Fruit fly (Drosophila melanogaster) whole organism, embryonic: Measurements from ENCODE around the gene Nsun5.
A peak's percentile ranks its signal among the peaks of the same experiment; 100 is the strongest.

Experiments used
- ATbp ChIP-seq: fragments of 200-800 bp; sonication (Bioruptor generic); optimal IDR thresholded peaks from 2 replicates; lab custom pipeline; 2017; ENCODE audit warnings: missing biosample characterization, mild to moderate bottlenecking, missing genetic modification characterization, missing genetic modification reagents
- Abd-B ChIP-seq: fragments of 200-800 bp; sonication (Bioruptor generic); optimal IDR thresholded peaks from 2 replicates; lab custom pipeline; 2018; ENCODE audit warnings: missing biosample characterization, mild to moderate bottlenecking, missing genetic modification characterization, moderate library complexity
- Adf1 ChIP-seq: fragments of 200-800 bp; sonication (Bioruptor generic); IDR thresholded peaks from 2 replicates; pipeline ENCODE4 v1.3.6; 2022; ENCODE audit warnings: missing biosample characterization, missing genetic modification characterization
- Aef1 ChIP-seq: fragments of 200-800 bp; sonication (Bioruptor generic); IDR thresholded peaks from 3 replicates; pipeline ENCODE4 v1.3.6; 2022; ENCODE audit warnings: missing biosample characterization, missing genetic modification characterization
- Bteb2 ChIP-seq: fragments of 200-800 bp; sonication (Bioruptor generic); optimal IDR thresholded peaks from 2 replicates; lab custom pipeline; 2016; ENCODE audit warnings: missing biosample characterization, missing genetic modification characterization
- CG10274 ChIP-seq: fragments of 200-800 bp; sonication (Bioruptor generic); optimal IDR thresholded peaks from 3 replicates; lab custom pipeline; 2017; ENCODE audit warnings: missing biosample characterization, mild to moderate bottlenecking, missing genetic modification characterization
- CG10366 ChIP-seq: fragments of 200-800 bp; sonication (Bioruptor generic); IDR thresholded peaks from 2 replicates; pipeline ENCODE4 v1.3.6; 2022; ENCODE audit warnings: missing biosample characterization, missing genetic modification characterization
- CG10431 ChIP-seq: fragments of 200-800 bp; sonication (Bioruptor generic); optimal IDR thresholded peaks from 3 replicates; lab custom pipeline; 2018; ENCODE audit warnings: missing biosample characterization, mild to moderate bottlenecking, missing genetic modification characterization
- CG10462 ChIP-seq: fragments of 200-800 bp; sonication (Bioruptor generic); optimal IDR thresholded peaks from 2 replicates; lab custom pipeline; 2016; ENCODE audit warnings: missing biosample characterization, missing genetic modification characterization
- CG12155 ChIP-seq: fragments of 200-800 bp; sonication (Bioruptor generic); optimal IDR thresholded peaks from 3 replicates; lab custom pipeline; 2016; ENCODE audit warnings: missing biosample characterization, missing genetic modification characterization
- CG12219 ChIP-seq: fragments of 200-800 bp; sonication (Bioruptor generic); optimal IDR thresholded peaks from 3 replicates; lab custom pipeline; 2018; ENCODE audit warnings: missing biosample characterization, mild to moderate bottlenecking, missing genetic modification characterization
- CG12236 ChIP-seq: fragments of 200-800 bp; sonication (Bioruptor generic); optimal IDR thresholded peaks from 2 replicates; lab custom pipeline; 2016; ENCODE audit warnings: missing biosample characterization, missing genetic modification characterization
- CG15479 ChIP-seq: fragments of 200-800 bp; sonication (Bioruptor generic); optimal IDR thresholded peaks from 3 replicates; lab custom pipeline; 2019; ENCODE audit warnings: missing biosample characterization, mild to moderate bottlenecking, missing genetic modification characterization, moderate library complexity
- CG1603 ChIP-seq: fragments of 200-800 bp; sonication (Bioruptor generic); optimal IDR thresholded peaks from 2 replicates; lab custom pipeline; 2019; ENCODE audit warnings: missing biosample characterization, mild to moderate bottlenecking, missing genetic modification characterization, moderate library complexity
- CG16863 ChIP-seq: fragments of 200-800 bp; sonication (Bioruptor generic); optimal IDR thresholded peaks from 3 replicates; lab custom pipeline; 2016; ENCODE audit warnings: missing biosample characterization, missing genetic modification characterization
- CG17385 ChIP-seq: fragments of 200-800 bp; sonication (Bioruptor generic); optimal IDR thresholded peaks from 3 replicates; lab custom pipeline; 2018; ENCODE audit warnings: missing biosample characterization, mild to moderate bottlenecking, missing genetic modification characterization
- CG18599 ChIP-seq: fragments of 200-800 bp; sonication (Bioruptor generic); optimal IDR thresholded peaks from 3 replicates; lab custom pipeline; 2017; ENCODE audit warnings: missing biosample characterization, missing genetic modification characterization, mild to moderate bottlenecking, moderate library complexity, missing genetic modification reagents
- CG18619 ChIP-seq: fragments of 200-800 bp; sonication (Bioruptor generic); optimal IDR thresholded peaks from 3 replicates; lab custom pipeline; 2017; ENCODE audit warnings: missing biosample characterization, mild to moderate bottlenecking, missing genetic modification characterization
- CG2120 ChIP-seq: fragments of 200-800 bp; sonication (Bioruptor generic); optimal IDR thresholded peaks from 3 replicates; lab custom pipeline; 2016; ENCODE audit warnings: missing biosample characterization, missing genetic modification characterization
- CG2712 ChIP-seq: fragments of 200-800 bp; optimal IDR thresholded peaks from 3 replicates; lab custom pipeline; 2019; ENCODE audit warnings: missing biosample characterization, mild to moderate bottlenecking, missing genetic modification characterization, moderate library complexity
- CG34422 ChIP-seq: fragments of 200-800 bp; sonication (Bioruptor generic); IDR thresholded peaks from 3 replicates; pipeline ENCODE4 v1.3.6; 2022; ENCODE audit warnings: missing biosample characterization, missing genetic modification characterization
- CG4617 ChIP-seq: fragments of 200-800 bp; sonication (Bioruptor generic); optimal IDR thresholded peaks from 3 replicates; lab custom pipeline; 2016; ENCODE audit warnings: missing biosample characterization, missing genetic modification characterization, borderline replicate concordance
- CG4730 ChIP-seq: fragments of 200-800 bp; sonication (Bioruptor generic); IDR thresholded peaks from 2 replicates; pipeline ENCODE4 v1.3.6; 2022; ENCODE audit warnings: missing biosample characterization, missing genetic modification characterization
- CG4854 ChIP-seq: fragments of 200-800 bp; sonication (Bioruptor generic); optimal IDR thresholded peaks from 2 replicates; lab custom pipeline; 2016; ENCODE audit warnings: missing biosample characterization, missing genetic modification characterization, inconsistent platforms
- CG6765 ChIP-seq: fragments of 200-800 bp; sonication (Bioruptor generic); optimal IDR thresholded peaks from 3 replicates; lab custom pipeline; 2017; ENCODE audit warnings: missing biosample characterization, mild to moderate bottlenecking, missing genetic modification characterization
- CG7928 ChIP-seq: fragments of 200-800 bp; sonication (Bioruptor generic); optimal IDR thresholded peaks from 2 replicates; lab custom pipeline; 2017; ENCODE audit warnings: missing biosample characterization, mild to moderate bottlenecking, missing genetic modification characterization
- CG8281 ChIP-seq: fragments of 200-800 bp; sonication (Bioruptor generic); optimal IDR thresholded peaks from 2 replicates; lab custom pipeline; 2018; ENCODE audit warnings: missing biosample characterization, mild to moderate bottlenecking, missing genetic modification characterization, moderate library complexity
- CG8944 ChIP-seq: fragments of 200-800 bp; sonication (Bioruptor generic); optimal IDR thresholded peaks from 3 replicates; lab custom pipeline; 2016; ENCODE audit warnings: missing biosample characterization, missing genetic modification characterization
- CG9727 ChIP-seq: fragments of 200-800 bp; sonication (Bioruptor generic); optimal IDR thresholded peaks from 3 replicates; lab custom pipeline; 2017; ENCODE audit warnings: missing biosample characterization, mild to moderate bottlenecking, missing genetic modification characterization
- CrebB ChIP-seq: fragments of 200-800 bp; sonication (Bioruptor generic); optimal IDR thresholded peaks from 3 replicates; lab custom pipeline; 2018; ENCODE audit warnings: missing biosample characterization, mild to moderate bottlenecking, missing genetic modification characterization
- Dp ChIP-seq: fragments of 200-800 bp; sonication (Bioruptor generic); optimal IDR thresholded peaks from 2 replicates; lab custom pipeline; 2018; ENCODE audit warnings: missing biosample characterization, mild to moderate bottlenecking, missing genetic modification characterization, moderate library complexity
- E2f2 ChIP-seq: fragments of 200-800 bp; sonication (Bioruptor generic); IDR thresholded peaks from 2 replicates; pipeline ENCODE4 v1.3.6; 2022; ENCODE audit warnings: missing biosample characterization, missing genetic modification characterization
- GATAe ChIP-seq: fragments of 200-800 bp; sonication (Bioruptor generic); conservative IDR thresholded peaks from 2 replicates; pipeline ENCODE4 v1.3.6; 2022; ENCODE audit warnings: missing biosample characterization, missing genetic modification characterization
- Gsc ChIP-seq: fragments of 200-800 bp; sonication (Bioruptor generic); IDR thresholded peaks from 2 replicates; pipeline ENCODE4 v1.3.6; 2022; ENCODE audit warnings: missing biosample characterization, missing genetic modification characterization
- Hr3 ChIP-seq: fragments of 200-800 bp; sonication (Bioruptor generic); optimal IDR thresholded peaks from 3 replicates; lab custom pipeline; 2016; ENCODE audit warnings: missing biosample characterization, missing genetic modification characterization
- MTF-1 ChIP-seq: fragments of 200-800 bp; sonication (Bioruptor generic); optimal IDR thresholded peaks from 2 replicates; lab custom pipeline; 2018; ENCODE audit warnings: missing biosample characterization, mild to moderate bottlenecking, missing genetic modification characterization, borderline replicate concordance
- Med ChIP-seq: fragments of 200-800 bp; sonication (Bioruptor generic); peaks from one replicate; lab custom pipeline; 2016; ENCODE audit warnings: missing biosample characterization, missing genetic modification characterization, mild to moderate bottlenecking, inconsistent platforms, moderate library complexity
- abd-A ChIP-seq: fragments of 200-800 bp; sonication (Bioruptor generic); optimal IDR thresholded peaks from 3 replicates; lab custom pipeline; 2019; ENCODE audit warnings: missing biosample characterization, mild to moderate bottlenecking, missing genetic modification characterization, moderate library complexity
- az2 ChIP-seq: fragments of 200-800 bp; sonication (Bioruptor generic); optimal IDR thresholded peaks from 3 replicates; lab custom pipeline; 2016; ENCODE audit warnings: missing biosample characterization, missing genetic modification characterization
- br ChIP-seq: fragments of >200 bp; optimal IDR thresholded peaks from 2 replicates; lab custom pipeline; 2017
- disco-r ChIP-seq: fragments of 200-800 bp; sonication (Bioruptor generic); optimal IDR thresholded peaks from 2 replicates; lab custom pipeline; 2016; ENCODE audit warnings: missing biosample characterization, missing genetic modification characterization
- eyg ChIP-seq: fragments of 200-800 bp; sonication (Bioruptor generic); optimal IDR thresholded peaks from 3 replicates; lab custom pipeline; 2016; ENCODE audit warnings: missing biosample characterization, missing genetic modification characterization
- jigr1 ChIP-seq: fragments of 200-800 bp; sonication (Bioruptor generic); IDR thresholded peaks from 3 replicates; pipeline ENCODE4 v1.3.6; 2022; ENCODE audit warnings: missing biosample characterization, missing genetic modification characterization
- nerfin-2 ChIP-seq: fragments of 200-800 bp; sonication (Bioruptor generic); IDR thresholded peaks from 2 replicates; pipeline ENCODE4 v1.3.6; 2022; ENCODE audit warnings: missing biosample characterization, missing genetic modification characterization; ENCODE audit not compliant: partially characterized antibody
- psq ChIP-seq: fragments of 200-800 bp; sonication (Bioruptor generic); optimal IDR thresholded peaks from 2 replicates; lab custom pipeline; 2017; ENCODE audit warnings: missing biosample characterization, missing genetic modification characterization
- sna ChIP-seq: fragments of 200-800 bp; sonication (Bioruptor generic); IDR thresholded peaks from 2 replicates; pipeline ENCODE4 v1.3.6; 2022; ENCODE audit warnings: missing biosample characterization, missing genetic modification characterization; ENCODE audit not compliant: partially characterized antibody
- so ChIP-seq: fragments of 200-800 bp; sonication (Bioruptor generic); IDR thresholded peaks from 3 replicates; pipeline ENCODE4 v1.3.6; 2022; ENCODE audit warnings: missing biosample characterization, missing genetic modification characterization
- stc ChIP-seq: fragments of 200-800 bp; sonication (Bioruptor generic); IDR thresholded peaks from 2 replicates; pipeline ENCODE4 v1.3.6; 2022; ENCODE audit warnings: missing biosample characterization, missing genetic modification characterization
- usp ChIP-seq: fragments of >200 bp; optimal IDR thresholded peaks from 2 replicates; lab custom pipeline; 2017; ENCODE audit warnings: missing biosample characterization, missing genetic modification characterization
- yki ChIP-seq: fragments of >200 bp; optimal IDR thresholded peaks from 3 replicates; lab custom pipeline; 2018

The Nsun5 gene

dm6 chr3R:19147511-19148239 lies 14.4 kb downstream of the Nsun5 start, which contains the start of gene Ppcs (continued):
- TF ChIP-seq Gsc = no peak
- peak; percentile 49 for TF ChIP-seq CG7928 (GFP tag; lab: Kevin White, UChicago)
- TF ChIP-seq Med (GFP tag; lab: Kevin White, UChicago) = peak; percentile 92
- peak; percentile 69 for TF ChIP-seq CG9727 (GFP tag; lab: Kevin White, UChicago)
- no peak for TF ChIP-seq br (lab: Kevin White, UChicago)
- peak; percentile 69 for TF ChIP-seq CG18619
- TF ChIP-seq CG12155 (GFP tag; lab: Kevin White, UChicago) = peak; percentile 49
- no peak for TF ChIP-seq CG10366 (GFP tag; lab: Robert Waterston, UW)
- peak; percentile 35 for TF ChIP-seq MTF-1 (GFP tag; lab: Kevin White, UChicago)
- peak; percentile 40; the same call in 2 of the 3 replicates for TF ChIP-seq CG34422 (GFP tag; lab: Robert Waterston, UW)
- TF ChIP-seq az2 (GFP tag; lab: Kevin White, UChicago) = peak; percentile 57
- TF ChIP-seq CG6765 = peak; percentile 4
- TF ChIP-seq CG18599 (GFP tag; lab: Kevin White, UChicago) = peak; percentile 68
- TF ChIP-seq CG12219 (GFP tag; lab: Kevin White, UChicago) = peak; percentile 28
- peak; percentile 77 for TF ChIP-seq yki (lab: Kevin White, UChicago)
- peak; percentile 74 for TF ChIP-seq GATAe
- peak; percentile 69; the same call in 1 of the 2 replicates for TF ChIP-seq sna (GFP tag; lab: Robert Waterston, UW)
- TF ChIP-seq stc (GFP tag; lab: Robert Waterston, UW) = no peak
- peak; percentile 71 for TF ChIP-seq CG4617 (GFP tag; lab: Kevin White, UChicago)
- no peak for TF ChIP-seq CrebB (tag; lab: Kevin White, UChicago)
- TF ChIP-seq psq = no peak
- TF ChIP-seq Abd-B = peak; percentile 50
- TF ChIP-seq CG4854 = peak; percentile 43
- TF ChIP-seq CG10462 = no peak
- no peak for TF ChIP-seq usp
- TF ChIP-seq so (GFP tag; lab: Robert Waterston, UW) = no peak
- peak; percentile 69 for TF ChIP-seq CG16863 (GFP tag; lab: Kevin White, UChicago)
- TF ChIP-seq CG15479 (GFP tag; lab: Kevin White, UChicago) = no peak
- peak; percentile 95 for TF ChIP-seq E2f2 (GFP tag; lab: Robert Waterston, UW)
- no peak for TF ChIP-seq ATbp (GFP tag; lab: Kevin White, UChicago)
- TF ChIP-seq CG2712 (tag; lab: Kevin White, UChicago) = peak; percentile 44
- TF ChIP-seq CG10431 = peak; percentile 78
- peak; percentile 69 for TF ChIP-seq eyg (GFP tag; lab: Kevin White, UChicago)
- TF ChIP-seq nerfin-2 (GFP tag; lab: Robert Waterston, UW) = no peak
- no peak for TF ChIP-seq CG4730 (GFP tag; lab: Robert Waterston, UW)
- TF ChIP-seq jigr1 (GFP tag; lab: Robert Waterston, UW) = no peak
- TF ChIP-seq Aef1 (GFP tag; lab: Robert Waterston, UW) = peak; percentile 37; the same call in 2 of the 3 replicates
- TF ChIP-seq Hr3 (GFP tag; lab: Kevin White, UChicago) = peak; percentile 39
- peak; percentile 59 for TF ChIP-seq CG17385 (GFP tag; lab: Kevin White, UChicago)
- peak; percentile 25 for TF ChIP-seq abd-A (tag; lab: Kevin White, UChicago)
- TF ChIP-seq Adf1 (GFP tag; lab: Robert Waterston, UW) = peak; percentile 55
- TF ChIP-seq Bteb2 (GFP tag; lab: Kevin White, UChicago) = peak; percentile 62
- TF ChIP-seq CG8944 (GFP tag; lab: Kevin White, UChicago) = peak; percentile 65
- TF ChIP-seq CG10274 = peak; percentile 34
- TF ChIP-seq CG12236 (GFP tag; lab: Kevin White, UChicago) = peak; percentile 44
- peak; percentile 41 for TF ChIP-seq CG1603
- peak; percentile 97 for TF ChIP-seq Dp (GFP tag; lab: Kevin White, UChicago)
- TF ChIP-seq CG2120 (GFP tag; lab: Kevin White, UChicago) = peak; percentile 68
- peak; percentile 25 for TF ChIP-seq CG8281 (tag; lab: Kevin White, UChicago)
- no peak for TF ChIP-seq disco-r (GFP tag; lab: Kevin White, UChicago)
